Worm (Caenorhabditis elegans) whole organism, young adult: ENCODE measurements around the gene C49C8.8.

ENCODE experiments used
- F57A8.1 ChIP-seq: fragments of 200-800 bp; sonication (Bioruptor generic); optimal IDR thresholded peaks from 2 replicates; lab custom pipeline; 2018; ENCODE audit warnings: mild to moderate bottlenecking, missing genetic modification characterization, moderate library complexity, missing compliant biosample characterization
- Y56A3A.18 ChIP-seq: fragments of 200-800 bp; sonication (Bioruptor generic); IDR thresholded peaks from 2 replicates; pipeline ENCODE4 v1.3.6; 2022; ENCODE audit warnings: missing genetic modification reagents, missing genetic modification characterization, missing compliant biosample characterization
- lin-35 ChIP-seq, 3 experiments: fragments of 150-350 bp in 2 of 3; sonication (generic microtip) in 1 of 3; optimal IDR thresholded peaks; 2 replicates each; lab custom pipeline; 2014 to 2018; ENCODE audit warnings: missing biosample characterization in 3 of 3, missing genetic modification characterization in 3 of 3, missing genetic modification reagents in 3 of 3
- sdz-38 ChIP-seq: sonication (generic microtip); optimal IDR thresholded peaks from 2 replicates; lab custom pipeline; 2016; ENCODE audit warnings: missing genotype, missing genetic modification characterization, missing compliant biosample characterization
- unc-62 ChIP-seq: fragments of 150-350 bp; optimal IDR thresholded peaks from 2 replicates; lab custom pipeline; 2014; ENCODE audit warnings: missing biosample characterization, missing genetic modification reagents, missing genetic modification characterization

ce11 chrIV:8608204-8608603 is 43.7 kb upstream of the C49C8.8 start:
- TF ChIP-seq unc-62 (GFP tag; lab: Kevin White, UChicago) (no peak), sdz-38 (no peak), F57A8.1 (no peak), Y56A3A.18 (GFP tag; lab: Robert Waterston, UW) (no peak), lin-35 (GFP tag; optimal IDR thresholded peaks at IDR 0.05; lab: Kevin White, UChicago) (no peak)
